Worm (Caenorhabditis elegans) whole organism, mixed stage, embryonic: Measurements from ENCODE around the gene nhr-122.
"Not testable (repeated sequence)": the region's sequence is repeated elsewhere in the genome, so short reads cannot be mapped to it uniquely, and the experiment has no call there.

ENCODE experiments used
- M03D4.4 ChIP-seq: sonication (generic microtip); optimal IDR thresholded peaks from 2 replicates; lab custom pipeline; 2017; ENCODE audit warnings: mild to moderate bottlenecking, missing genetic modification characterization, missing compliant biosample characterization
- bed-3 ChIP-seq: fragments of 200-800 bp; sonication (Bioruptor generic); optimal IDR thresholded peaks from 3 replicates; lab custom pipeline; 2018; ENCODE audit warnings: mild to moderate bottlenecking, missing genetic modification characterization, moderate library complexity, missing compliant biosample characterization
- blmp-1 ChIP-seq: fragments of 150-350 bp; optimal IDR thresholded peaks from 2 replicates; lab custom pipeline; 2014; ENCODE audit warnings: missing biosample characterization, missing genetic modification characterization
- ceh-39 ChIP-seq: fragments of 150-350 bp; optimal IDR thresholded peaks from 2 replicates; lab custom pipeline; 2014; ENCODE audit warnings: missing biosample characterization, missing genetic modification characterization
- ces-1 ChIP-seq: fragments of 150-350 bp; optimal IDR thresholded peaks from 2 replicates; lab custom pipeline; 2014; ENCODE audit warnings: missing biosample characterization, missing genetic modification reagents, missing genetic modification characterization
- cnd-1 ChIP-seq: fragments of 200-800 bp; sonication (Bioruptor generic); optimal IDR thresholded peaks from 2 replicates; lab custom pipeline; 2018; ENCODE audit warnings: mild to moderate bottlenecking, missing genetic modification characterization, missing compliant biosample characterization
- drap-1 ChIP-seq: fragments of 200-800 bp; sonication (Bioruptor generic); optimal IDR thresholded peaks from 3 replicates; lab custom pipeline; 2018; ENCODE audit warnings: mild to moderate bottlenecking, missing genetic modification characterization, missing compliant biosample characterization
- elt-1 ChIP-seq: sonication (generic microtip); optimal IDR thresholded peaks from 2 replicates; lab custom pipeline; 2017; ENCODE audit warnings: missing genetic modification characterization, mild to moderate bottlenecking, missing compliant biosample characterization, antibody characterized with exemption, moderate library complexity, borderline replicate concordance; ENCODE audit not compliant: insufficient read depth
- elt-3 ChIP-seq: fragments of 150-350 bp; optimal IDR thresholded peaks from 2 replicates; lab custom pipeline; 2014; ENCODE audit warnings: missing biosample characterization, missing genetic modification characterization
- flh-1 ChIP-seq: fragments of 200-800 bp; sonication (Bioruptor generic); optimal IDR thresholded peaks from 2 replicates; lab custom pipeline; 2018; ENCODE audit warnings: mild to moderate bottlenecking, missing genetic modification characterization, moderate library complexity, missing compliant biosample characterization
- ham-2 ChIP-seq: fragments of 200-800 bp; sonication (Bioruptor generic); optimal IDR thresholded peaks from 2 replicates; lab custom pipeline; 2018; ENCODE audit warnings: mild to moderate bottlenecking, missing genetic modification characterization, missing compliant biosample characterization
- hlh-1 ChIP-seq: fragments of 150-350 bp; optimal IDR thresholded peaks from 2 replicates; lab custom pipeline; 2014; ENCODE audit warnings: missing biosample characterization, missing genetic modification reagents, missing genetic modification characterization
- lin-13 ChIP-seq: fragments of 150-350 bp; optimal IDR thresholded peaks from 2 replicates; lab custom pipeline; 2014; ENCODE audit warnings: missing biosample characterization, missing genetic modification characterization
- lin-32 ChIP-seq: fragments of 200-800 bp; sonication (Bioruptor generic); optimal IDR thresholded peaks from 2 replicates; lab custom pipeline; 2018; ENCODE audit warnings: mild to moderate bottlenecking, missing genetic modification characterization, missing compliant biosample characterization
- lsy-2 ChIP-seq: fragments of 150-350 bp; optimal IDR thresholded peaks from 2 replicates; lab custom pipeline; 2014; ENCODE audit warnings: missing biosample characterization, missing genetic modification characterization
- mep-1 ChIP-seq: fragments of 150-350 bp; optimal IDR thresholded peaks from 2 replicates; lab custom pipeline; 2017; ENCODE audit warnings: missing biosample characterization, missing genetic modification reagents, missing genetic modification characterization, inconsistent platforms
- mls-2 ChIP-seq: sonication (generic microtip); optimal IDR thresholded peaks from 2 replicates; lab custom pipeline; 2016; ENCODE audit warnings: mild to moderate bottlenecking, missing genetic modification characterization, moderate library complexity, missing compliant biosample characterization
- nhr-12 ChIP-seq: fragments of 150-350 bp; optimal IDR thresholded peaks from 2 replicates; lab custom pipeline; 2014; ENCODE audit warnings: missing biosample characterization, missing genetic modification characterization
- nhr-2 ChIP-seq: fragments of 150-350 bp; optimal IDR thresholded peaks from 2 replicates; lab custom pipeline; 2014; ENCODE audit warnings: missing biosample characterization, missing genetic modification characterization
- nhr-237 ChIP-seq: fragments of 150-350 bp; optimal IDR thresholded peaks from 2 replicates; lab custom pipeline; 2014; ENCODE audit warnings: missing biosample characterization, missing genetic modification characterization
- nhr-28 ChIP-seq: fragments of 150-350 bp; optimal IDR thresholded peaks from 2 replicates; lab custom pipeline; 2014; ENCODE audit warnings: missing biosample characterization, missing genetic modification characterization
- nhr-76 ChIP-seq: sonication (generic microtip); optimal IDR thresholded peaks from 2 replicates; lab custom pipeline; 2017; ENCODE audit warnings: missing biosample characterization, missing genetic modification characterization
- sem-2 ChIP-seq: fragments of 200-800 bp; sonication (Bioruptor generic); optimal IDR thresholded peaks from 2 replicates; lab custom pipeline; 2018; ENCODE audit warnings: mild to moderate bottlenecking, missing genetic modification characterization, missing compliant biosample characterization
- snpc-4 ChIP-seq: fragments of 150-350 bp; optimal IDR thresholded peaks from 2 replicates; lab custom pipeline; 2014; ENCODE audit warnings: missing biosample characterization, missing genetic modification characterization
- sptf-1 ChIP-seq: sonication (generic microtip); optimal IDR thresholded peaks from 2 replicates; lab custom pipeline; 2017; ENCODE audit warnings: mild to moderate bottlenecking, missing genetic modification characterization, moderate library complexity, missing compliant biosample characterization
- tbx-8 ChIP-seq: fragments of 200-800 bp; sonication (Bioruptor generic); optimal IDR thresholded peaks from 2 replicates; lab custom pipeline; 2018; ENCODE audit warnings: mild to moderate bottlenecking, missing genetic modification characterization, moderate library complexity, missing compliant biosample characterization
- unc-120 ChIP-seq: sonication (generic microtip); optimal IDR thresholded peaks from 2 replicates; lab custom pipeline; 2017; ENCODE audit warnings: missing genetic modification characterization, missing compliant biosample characterization; ENCODE audit not compliant: poor library complexity, severe bottlenecking
- unc-39 ChIP-seq: fragments of 150-350 bp; optimal IDR thresholded peaks from 2 replicates; lab custom pipeline; 2014; ENCODE audit warnings: missing biosample characterization, missing genetic modification characterization
- unc-62 ChIP-seq: fragments of 150-350 bp; optimal IDR thresholded peaks from 2 replicates; lab custom pipeline; 2014; ENCODE audit warnings: missing biosample characterization, missing genetic modification reagents, missing genetic modification characterization
- ztf-11 ChIP-seq: fragments of 150-350 bp; optimal IDR thresholded peaks from 2 replicates; lab custom pipeline; 2014; ENCODE audit warnings: missing biosample characterization, missing genetic modification characterization

Gene nhr-122

DNA sequence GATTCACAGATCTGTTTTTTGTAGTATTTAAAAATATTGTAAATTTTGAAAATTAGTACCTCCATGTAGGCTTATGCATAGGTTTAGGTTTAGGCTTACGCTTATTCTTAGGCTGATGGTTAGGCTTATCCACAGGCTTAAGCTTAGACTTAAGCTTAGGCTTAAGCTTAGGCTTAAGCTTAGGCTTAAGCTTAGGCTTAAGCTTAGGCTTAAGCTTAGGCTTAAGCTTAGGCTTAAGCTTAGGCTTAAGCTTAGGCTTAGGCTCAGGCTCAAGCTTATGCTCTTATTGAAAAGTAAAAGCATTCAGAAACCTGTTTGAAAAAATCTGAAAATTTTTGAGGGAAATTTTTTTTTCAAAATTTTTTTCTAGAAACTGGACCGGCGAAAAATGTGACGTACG, 18.9 kb downstream of the nhr-122 start:
- TF ChIP-seq ham-2 (GFP tag; lab: Kevin White, UChicago) (peak; percentile 51), lsy-2 (no peak)

DNA sequence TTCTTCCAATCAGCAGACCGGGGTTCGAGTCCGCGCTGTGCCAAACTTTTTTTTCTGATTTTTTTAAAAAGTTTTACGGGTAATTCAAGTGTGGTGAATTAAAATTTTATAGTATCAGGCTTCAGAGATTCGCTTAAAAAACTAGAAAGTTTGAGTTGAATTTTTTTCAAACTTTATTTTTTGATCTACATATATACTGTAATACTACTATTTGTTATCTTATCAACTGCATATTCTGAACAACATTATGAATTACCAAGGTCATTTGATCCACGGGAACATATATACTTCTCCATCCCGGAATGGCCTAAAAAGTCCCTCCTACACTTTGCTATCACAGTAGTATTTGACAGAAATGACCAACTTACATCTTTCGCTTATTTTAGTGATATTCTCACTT, 19.8 kb downstream of the nhr-122 start, which contains the start of gene Y41D4B.6:
Gene Y41D4B.6, plus strand, starts transcription at position 301 of the 400 bp plus-strand sequence.
- TF ChIP-seq unc-120 (tag; lab: Kevin White, UChicago): no peak
- TF ChIP-seq flh-1 (GFP tag; lab: Kevin White, UChicago): no peak
- TF ChIP-seq nhr-237: no peak
- TF ChIP-seq unc-62 (GFP tag; lab: Kevin White, UChicago): no peak
- TF ChIP-seq bed-3 (GFP tag; lab: Kevin White, UChicago): no peak
- TF ChIP-seq elt-3: no peak
- no peak for TF ChIP-seq sem-2 (GFP tag; lab: Kevin White, UChicago)
- TF ChIP-seq elt-1 (tag; lab: Kevin White, UChicago): no peak
- TF ChIP-seq nhr-12 (tag; lab: Kevin White, UChicago): no peak
- no peak for TF ChIP-seq drap-1
- no peak for TF ChIP-seq mep-1 (tag; lab: Kevin White, UChicago)
- TF ChIP-seq lin-13 (tag; lab: Kevin White, UChicago): no peak
- TF ChIP-seq ceh-39 (tag; lab: Kevin White, UChicago): no peak
- no peak for TF ChIP-seq lin-32 (GFP tag; lab: Kevin White, UChicago)
- TF ChIP-seq sptf-1 (tag; lab: Kevin White, UChicago): no peak
- no peak for TF ChIP-seq nhr-2 (tag; lab: Kevin White, UChicago)
- TF ChIP-seq mls-2 (tag; lab: Kevin White, UChicago): no peak
- TF ChIP-seq M03D4.4 (tag; lab: Kevin White, UChicago): no peak
- TF ChIP-seq hlh-1 (tag; lab: Kevin White, UChicago): no peak
- TF ChIP-seq, all 35 proteins: peak for 0

DNA sequence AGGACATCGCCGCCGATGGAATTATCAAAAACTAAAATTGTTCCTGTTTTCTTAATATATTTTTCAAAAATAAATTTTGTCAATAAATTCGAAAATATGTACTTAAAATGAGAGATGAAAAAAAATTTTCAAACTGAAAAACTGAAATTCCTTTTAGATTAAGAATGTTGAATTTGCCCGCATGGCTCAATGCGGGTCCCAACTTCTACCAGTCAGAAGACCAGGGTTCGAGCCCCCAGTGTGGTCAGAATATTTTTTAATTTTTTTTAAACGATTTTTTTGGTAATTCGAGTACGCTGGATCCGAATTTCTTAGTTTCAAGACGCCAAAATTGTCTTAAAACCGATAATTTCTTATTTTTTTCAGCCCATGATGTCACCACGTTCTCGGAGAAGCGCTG, 23.6 kb downstream of the nhr-122 start:
- TF ChIP-seq ceh-39 (tag; lab: Kevin White, UChicago): no peak
- no peak for TF ChIP-seq M03D4.4 (tag; lab: Kevin White, UChicago)
- no peak for TF ChIP-seq elt-1 (tag; lab: Kevin White, UChicago)
- TF ChIP-seq nhr-12 (tag; lab: Kevin White, UChicago): no peak
- no peak for TF ChIP-seq ztf-11
- no peak for TF ChIP-seq mep-1 (tag; lab: Kevin White, UChicago)
- TF ChIP-seq tbx-8: no peak
- no peak for TF ChIP-seq sptf-1 (tag; lab: Kevin White, UChicago)
- no peak for TF ChIP-seq lin-13 (tag; lab: Kevin White, UChicago)

DNA sequence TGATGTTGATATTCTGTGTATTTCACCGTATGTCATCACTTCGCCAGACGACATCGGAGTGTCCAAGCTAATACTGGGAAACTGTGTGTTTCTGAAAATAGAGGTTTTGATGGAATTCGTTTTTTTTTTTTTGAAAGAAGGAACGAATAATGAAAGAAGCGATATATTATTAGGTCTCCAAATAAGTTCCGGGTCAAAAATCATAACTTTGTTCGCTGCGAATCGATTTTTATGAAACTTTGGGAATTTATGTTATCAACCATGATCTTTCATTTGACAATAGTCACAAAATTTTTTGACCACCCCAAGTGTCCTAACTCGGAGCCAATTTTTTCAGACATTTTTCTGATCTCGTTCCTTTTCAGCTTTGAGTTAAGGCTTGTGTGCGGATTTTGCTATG, 31.5 kb downstream of the nhr-122 start, which contains the start of gene nhr-274:
Gene nhr-274, minus strand, starts transcription at position 101 of the 400 bp plus-strand sequence.
- TF ChIP-seq ham-2 (GFP tag; lab: Kevin White, UChicago); unc-120 (tag; lab: Kevin White, UChicago); nhr-12 (tag; lab: Kevin White, UChicago): not testable (repeated sequence)

DNA sequence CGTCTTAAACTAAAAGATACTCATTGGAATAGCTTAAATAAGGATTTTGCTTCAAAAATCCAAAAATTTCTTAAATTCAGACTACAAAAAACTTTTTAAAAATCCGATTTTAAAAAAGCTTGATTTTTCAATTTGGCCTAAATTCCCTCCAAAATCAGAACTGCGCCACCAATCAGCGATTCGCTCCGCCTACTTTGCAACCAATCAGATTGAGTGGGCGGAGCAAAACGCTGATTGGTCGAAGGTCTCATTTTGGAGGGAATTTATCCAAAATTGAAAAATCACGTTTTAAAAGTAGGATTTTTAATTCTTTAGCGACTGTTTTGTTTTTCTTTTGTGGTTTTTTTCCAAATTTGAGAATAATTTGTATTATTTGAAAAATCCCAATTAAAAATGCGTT, 35.7 kb downstream of the nhr-122 start:
- TF ChIP-seq blmp-1: no peak
- no peak for TF ChIP-seq ces-1 (GFP tag; lab: Kevin White, UChicago)
- TF ChIP-seq ztf-11: no peak
- TF ChIP-seq unc-39 (tag; lab: Kevin White, UChicago): no peak
- TF ChIP-seq unc-62 (GFP tag; lab: Kevin White, UChicago): no peak
- TF ChIP-seq mep-1 (tag; lab: Kevin White, UChicago): no peak
- no peak for TF ChIP-seq nhr-76
- TF ChIP-seq snpc-4 (tag; lab: Kevin White, UChicago): no peak
- TF ChIP-seq cnd-1: no peak
- TF ChIP-seq nhr-12 (tag; lab: Kevin White, UChicago): no peak
- TF ChIP-seq elt-1 (tag; lab: Kevin White, UChicago): no peak
- no peak for TF ChIP-seq tbx-8
- no peak for TF ChIP-seq M03D4.4 (tag; lab: Kevin White, UChicago)
- no peak for TF ChIP-seq elt-3
- no peak for TF ChIP-seq nhr-237
- no peak for TF ChIP-seq hlh-1 (tag; lab: Kevin White, UChicago)
- no peak for TF ChIP-seq nhr-28 (tag; lab: Kevin White, UChicago)
